Fruit fly (Drosophila melanogaster) whole organism, wandering third instar larva: ENCODE data around the gene CG34308.

Experiments used
- Jra ChIP-seq: sonication (Bioruptor generic); optimal IDR thresholded peaks from 2 replicates; lab custom pipeline; 2016; ENCODE audit warnings: missing biosample characterization, missing genetic modification characterization
- Myc ChIP-seq: fragments of >200 bp; optimal IDR thresholded peaks from 2 replicates; lab custom pipeline; 2017
- OdsH ChIP-seq: fragments of 200-800 bp; sonication (Bioruptor generic); optimal IDR thresholded peaks from 2 replicates; lab custom pipeline; 2016; ENCODE audit warnings: missing biosample characterization, mild to moderate bottlenecking, missing genetic modification characterization
- Sp1 ChIP-seq: fragments of 200-800 bp; sonication (Bioruptor generic); optimal IDR thresholded peaks from 3 replicates; lab custom pipeline; 2019; ENCODE audit warnings: missing biosample characterization, mild to moderate bottlenecking, missing genetic modification characterization, moderate library complexity
- Vsx2 ChIP-seq: fragments of 200-300, 225-300 bp; sonication (Bioruptor generic); optimal IDR thresholded peaks from 2 replicates; lab custom pipeline; 2018; ENCODE audit warnings: missing biosample characterization, missing genetic modification characterization; ENCODE audit not compliant: partially characterized antibody
- br ChIP-seq: fragments of 200-800 bp; sonication (Bioruptor generic); optimal IDR thresholded peaks from 2 replicates; lab custom pipeline; 2016; ENCODE audit warnings: missing biosample characterization, missing genetic modification characterization
- h ChIP-seq: fragments of 200-800 bp; sonication (Bioruptor generic); optimal IDR thresholded peaks from 3 replicates; lab custom pipeline; 2016; ENCODE audit warnings: missing biosample characterization, mild to moderate bottlenecking, missing genetic modification characterization
- lola ChIP-seq: fragments of >200 bp; optimal IDR thresholded peaks from 2 replicates; lab custom pipeline; 2017; ENCODE audit warnings: missing biosample characterization, missing genetic modification characterization
- pan ChIP-seq: fragments of >200 bp; optimal IDR thresholded peaks from 2 replicates; lab custom pipeline; 2017
- tai ChIP-seq: sonication (Bioruptor generic); optimal IDR thresholded peaks from 2 replicates; lab custom pipeline; 2016; ENCODE audit warnings: missing biosample characterization, missing genetic modification characterization
- usp ChIP-seq: fragments of >200 bp; optimal IDR thresholded peaks from 2 replicates; lab custom pipeline; 2017; ENCODE audit warnings: missing biosample characterization, missing genetic modification characterization
- woc ChIP-seq: sonication (Bioruptor generic); optimal IDR thresholded peaks from 2 replicates; lab custom pipeline; 2016; ENCODE audit warnings: missing biosample characterization, mild to moderate bottlenecking, missing genetic modification characterization

- peak; percentile 5 for TF ChIP-seq br (GFP tag; lab: Kevin White, UChicago)
- TF ChIP-seq h (GFP tag; lab: Kevin White, UChicago), result no peak
- TF ChIP-seq tai (GFP tag; lab: Kevin White, UChicago), result no peak
- TF ChIP-seq Sp1 (GFP tag; lab: Kevin White, UChicago), result no peak
- TF ChIP-seq usp (GFP tag; lab: Kevin White, UChicago), result no peak
- TF ChIP-seq lola (GFP tag; lab: Kevin White, UChicago), result no peak
- TF ChIP-seq Jra (GFP tag; lab: Kevin White, UChicago), result peak; percentile 15
- TF ChIP-seq pan (lab: Kevin White, UChicago), result no peak
- peak; percentile 83 for TF ChIP-seq Vsx2 (GFP tag; lab: Kevin White, UChicago)
- TF ChIP-seq woc (GFP tag; lab: Kevin White, UChicago), result no peak
- no peak for TF ChIP-seq Myc (lab: Kevin White, UChicago)
- TF ChIP-seq OdsH, result peak; percentile 35
Observed at dm6 chr3R:13051298-13051723, 37.7 kb upstream of the CG34308 start, which contains the start of gene CG7966.
